Fruit fly (Drosophila melanogaster) whole organism, embryonic: ENCODE results near the gene CG31139.

Source experiments
- Adf1 ChIP-seq: fragments of 200-800 bp; sonication (Bioruptor generic); IDR thresholded peaks from 2 replicates; pipeline ENCODE4 v1.3.6; 2022; ENCODE audit warnings: missing biosample characterization, missing genetic modification characterization
- Asciz ChIP-seq: fragments of 200-800 bp; sonication (Bioruptor generic); optimal IDR thresholded peaks from 2 replicates; lab custom pipeline; 2017; ENCODE audit warnings: missing biosample characterization, mild to moderate bottlenecking, missing genetic modification characterization, missing genetic modification reagents
- B-H1 ChIP-seq: fragments of 200-800 bp; sonication (Bioruptor generic); IDR thresholded peaks from 3 replicates; pipeline ENCODE4 v1.3.6; 2022; ENCODE audit warnings: missing biosample characterization, missing genetic modification characterization
- Bdp1 ChIP-seq: fragments of 200-800 bp; sonication (Bioruptor generic); optimal IDR thresholded peaks from 3 replicates; lab custom pipeline; 2016; ENCODE audit warnings: missing biosample characterization, missing genetic modification characterization
- Bgb ChIP-seq: fragments of 200-800 bp; sonication (Bioruptor generic); IDR thresholded peaks from 2 replicates; pipeline ENCODE4 v1.3.6; 2022; ENCODE audit warnings: missing biosample characterization, missing genetic modification characterization; ENCODE audit not compliant: partially characterized antibody
- CG10431 ChIP-seq: fragments of 200-800 bp; sonication (Bioruptor generic); optimal IDR thresholded peaks from 3 replicates; lab custom pipeline; 2018; ENCODE audit warnings: missing biosample characterization, mild to moderate bottlenecking, missing genetic modification characterization
- CG11723 ChIP-seq: fragments of 200-800 bp; sonication (Bioruptor generic); optimal IDR thresholded peaks from 2 replicates; lab custom pipeline; 2017; ENCODE audit warnings: missing biosample characterization, mild to moderate bottlenecking, missing genetic modification characterization
- CG12104 ChIP-seq: fragments of 200-800 bp; sonication (Bioruptor generic); optimal IDR thresholded peaks from 3 replicates; lab custom pipeline; 2016; ENCODE audit warnings: missing biosample characterization, missing genetic modification characterization
- CG13624 ChIP-seq: fragments of 200-800 bp; sonication (Bioruptor generic); optimal IDR thresholded peaks from 2 replicates; lab custom pipeline; 2016; ENCODE audit warnings: missing biosample characterization, missing genetic modification characterization
- CG14050 ChIP-seq: fragments of 200-800 bp; sonication (Bioruptor generic); IDR thresholded peaks from 3 replicates; pipeline ENCODE4 v1.3.6; 2022; ENCODE audit warnings: missing biosample characterization, missing genetic modification characterization
- CG17328 ChIP-seq: fragments of 200-800 bp; sonication (Bioruptor generic); IDR thresholded peaks from 2 replicates; pipeline ENCODE4 v1.3.6; 2022; ENCODE audit warnings: missing biosample characterization, missing genetic modification characterization
- CG34224 ChIP-seq: fragments of 200-800 bp; sonication (Bioruptor generic); IDR thresholded peaks from 3 replicates; pipeline ENCODE4 v1.3.6; 2022; ENCODE audit warnings: missing biosample characterization, missing genetic modification characterization; ENCODE audit not compliant: partially characterized antibody
- CG4360 ChIP-seq: fragments of 200-800 bp; sonication (Bioruptor generic); IDR thresholded peaks from 2 replicates; pipeline ENCODE4 v1.3.6; 2022; ENCODE audit warnings: missing biosample characterization, missing genetic modification characterization
- CG4404 ChIP-seq: fragments of 200-800 bp; sonication (Bioruptor generic); IDR thresholded peaks from 2 replicates; pipeline ENCODE4 v1.3.6; 2022; ENCODE audit warnings: missing biosample characterization, missing genetic modification characterization
- CG7372 ChIP-seq: fragments of 200-800 bp; sonication (Bioruptor generic); IDR thresholded peaks from 2 replicates; pipeline ENCODE4 v1.3.6; 2022; ENCODE audit warnings: missing biosample characterization, missing genetic modification characterization
- CG8359 ChIP-seq: fragments of 200-800 bp; sonication (Bioruptor generic); optimal IDR thresholded peaks from 2 replicates; lab custom pipeline; 2017; ENCODE audit warnings: missing biosample characterization, mild to moderate bottlenecking, missing genetic modification characterization, borderline replicate concordance
- CoRest ChIP-seq: fragments of 200-800 bp; sonication (Bioruptor generic); optimal IDR thresholded peaks from 3 replicates; lab custom pipeline; 2018; ENCODE audit warnings: missing biosample characterization, mild to moderate bottlenecking, missing genetic modification characterization, moderate library complexity
- D ChIP-seq, 2 experiments: fragments of 200-800 bp in 1 of 2; fragments of >200 bp in 1 of 2; sonication (Bioruptor generic) in 1 of 2; optimal IDR thresholded peaks; 2 replicates in 1 of 2; 3 replicates in 1 of 2; lab custom pipeline; 2017; ENCODE audit warnings: mild to moderate bottlenecking in 1 of 2, missing biosample characterization in 1 of 2, missing genetic modification characterization in 1 of 2, missing genetic modification reagents in 1 of 2
- Drgx ChIP-seq: fragments of 200-800 bp; sonication (Bioruptor generic); IDR thresholded peaks from 2 replicates; pipeline ENCODE4 v1.3.6; 2022; ENCODE audit warnings: missing biosample characterization, missing genetic modification characterization
- E2f1 ChIP-seq: fragments of 200-800 bp; sonication (Bioruptor generic); IDR thresholded peaks from 2 replicates; pipeline ENCODE4 v1.3.6; 2022; ENCODE audit warnings: missing biosample characterization, missing genetic modification characterization
- H15 ChIP-seq: fragments of 200-800 bp; sonication (Bioruptor generic); IDR thresholded peaks from 3 replicates; pipeline ENCODE4 v1.3.6; 2022; ENCODE audit warnings: missing biosample characterization, missing genetic modification characterization
- Hmr ChIP-seq: fragments of 200-800 bp; sonication (Bioruptor generic); optimal IDR thresholded peaks from 3 replicates; lab custom pipeline; 2017; ENCODE audit warnings: mild to moderate bottlenecking, missing biosample characterization, missing genetic modification reagents, missing genetic modification characterization
- MESR4 ChIP-seq: fragments of 200-800 bp; sonication (Bioruptor generic); optimal IDR thresholded peaks from 2 replicates; lab custom pipeline; 2018; ENCODE audit warnings: missing biosample characterization, mild to moderate bottlenecking, missing genetic modification characterization, moderate library complexity
- NC2α ChIP-seq: fragments of 200-800 bp; sonication (Bioruptor generic); optimal IDR thresholded peaks from 2 replicates; lab custom pipeline; 2016; ENCODE audit warnings: missing biosample characterization, missing genetic modification characterization
- NC2β ChIP-seq: fragments of 200-800 bp; sonication (Bioruptor generic); optimal IDR thresholded peaks from 2 replicates; lab custom pipeline; 2016; ENCODE audit warnings: missing biosample characterization, missing genetic modification characterization
- Nf-YC ChIP-seq: fragments of 200-800 bp; optimal IDR thresholded peaks from 3 replicates; lab custom pipeline; 2019; ENCODE audit warnings: missing biosample characterization, mild to moderate bottlenecking, missing genetic modification characterization, moderate library complexity
- Optix ChIP-seq: fragments of 200-800 bp; sonication (Bioruptor generic); IDR thresholded peaks from 3 replicates; pipeline ENCODE4 v1.3.6; 2022; ENCODE audit warnings: missing biosample characterization, missing genetic modification characterization
- Rfx ChIP-seq: fragments of 200-800 bp; sonication (Bioruptor generic); IDR thresholded peaks from 2 replicates; pipeline ENCODE4 v1.3.6; 2022; ENCODE audit warnings: missing biosample characterization, missing genetic modification characterization
- Sry-β ChIP-seq: fragments of 200-800 bp; sonication (Bioruptor generic); optimal IDR thresholded peaks from 2 replicates; lab custom pipeline; 2018; ENCODE audit warnings: missing biosample characterization, mild to moderate bottlenecking, missing genetic modification characterization, moderate library complexity
- Sry-δ ChIP-seq: fragments of 200-800 bp; sonication (Bioruptor generic); optimal IDR thresholded peaks from 2 replicates; lab custom pipeline; 2016; ENCODE audit warnings: missing biosample characterization, missing genetic modification characterization
- Stat92E ChIP-seq, 3 experiments: fragments of >200 bp in 2 of 3; fragments of 200-800 bp in 1 of 3; sonication (Bioruptor generic) in 1 of 3; optimal IDR thresholded peaks; 2 replicates each; lab custom pipeline; 2017 to 2019; ENCODE audit warnings: missing biosample characterization in 3 of 3, missing genetic modification characterization in 3 of 3, mild to moderate bottlenecking in 1 of 3, moderate library complexity in 1 of 3
- bowl ChIP-seq: fragments of 200-800 bp; sonication (Bioruptor generic); IDR thresholded peaks from 2 replicates; pipeline ENCODE4 v1.3.6; 2022; ENCODE audit warnings: missing biosample characterization, missing genetic modification characterization
- br ChIP-seq: fragments of >200 bp; optimal IDR thresholded peaks from 2 replicates; lab custom pipeline; 2017
- ci ChIP-seq: fragments of 200-800 bp; sonication (Bioruptor generic); IDR thresholded peaks from 3 replicates; pipeline ENCODE4 v1.3.6; 2022; ENCODE audit warnings: missing biosample characterization, missing genetic modification characterization
- da ChIP-seq: fragments of 200-800 bp; sonication (Bioruptor generic); optimal IDR thresholded peaks from 2 replicates; lab custom pipeline; 2016; ENCODE audit warnings: missing biosample characterization, missing genetic modification characterization
- dmrt99B ChIP-seq: fragments of 200-800 bp; sonication (Bioruptor generic); optimal IDR thresholded peaks from 2 replicates; lab custom pipeline; 2018; ENCODE audit warnings: missing biosample characterization, mild to moderate bottlenecking, missing genetic modification characterization, moderate library complexity
- gem ChIP-seq: fragments of 200-800 bp; sonication (Bioruptor generic); optimal IDR thresholded peaks from 2 replicates; lab custom pipeline; 2019; ENCODE audit warnings: missing biosample characterization, mild to moderate bottlenecking, missing genetic modification characterization, moderate library complexity
- grau ChIP-seq: fragments of 200-800 bp; optimal IDR thresholded peaks from 3 replicates; lab custom pipeline; 2019; ENCODE audit warnings: missing biosample characterization, mild to moderate bottlenecking, missing genetic modification characterization, moderate library complexity
- gt ChIP-seq: fragments of 200-800 bp; sonication (Bioruptor generic); IDR thresholded peaks from 2 replicates; pipeline ENCODE4 v1.3.6; 2022; ENCODE audit warnings: missing biosample characterization, missing genetic modification characterization
- kah ChIP-seq: fragments of 200-800 bp; sonication (Bioruptor generic); optimal IDR thresholded peaks from 2 replicates; lab custom pipeline; 2018; ENCODE audit warnings: missing biosample characterization, mild to moderate bottlenecking, missing genetic modification characterization
- p53 ChIP-seq: fragments of 200-800 bp; sonication (Bioruptor generic); optimal IDR thresholded peaks from 2 replicates; lab custom pipeline; 2016; ENCODE audit warnings: missing biosample characterization, missing genetic modification characterization
- pfk ChIP-seq: fragments of 200-800 bp; sonication (Bioruptor generic); optimal IDR thresholded peaks from 2 replicates; lab custom pipeline; 2018; ENCODE audit warnings: missing biosample characterization, mild to moderate bottlenecking, missing genetic modification characterization, moderate library complexity
- pita ChIP-seq: fragments of 200-800 bp; sonication (Bioruptor generic); optimal IDR thresholded peaks from 2 replicates; lab custom pipeline; 2017; ENCODE audit warnings: missing biosample characterization, mild to moderate bottlenecking, missing genetic modification characterization
- rib ChIP-seq: fragments of 200-800 bp; sonication (Bioruptor generic); IDR thresholded peaks from 2 replicates; pipeline ENCODE4 v1.3.6; 2022; ENCODE audit warnings: missing biosample characterization, missing genetic modification characterization
- shn ChIP-seq: fragments of 200-800 bp; sonication (Bioruptor generic); optimal IDR thresholded peaks from 3 replicates; lab custom pipeline; 2016; ENCODE audit warnings: missing biosample characterization, missing genetic modification characterization
- sima ChIP-seq: fragments of 200-800 bp; sonication (Bioruptor generic); optimal IDR thresholded peaks from 2 replicates; lab custom pipeline; 2016; ENCODE audit warnings: missing biosample characterization, missing genetic modification characterization
- sr ChIP-seq: fragments of 200-800 bp; sonication (Bioruptor generic); IDR thresholded peaks from 3 replicates; pipeline ENCODE4 v1.3.6; 2022; ENCODE audit warnings: missing biosample characterization, missing genetic modification characterization
- tap ChIP-seq: fragments of 200-800 bp; optimal IDR thresholded peaks from 3 replicates; lab custom pipeline; 2019; ENCODE audit warnings: missing biosample characterization, mild to moderate bottlenecking, missing genetic modification characterization, moderate library complexity
- unpg ChIP-seq: fragments of 200-800 bp; sonication (Bioruptor generic); optimal IDR thresholded peaks from 3 replicates; lab custom pipeline; 2018; ENCODE audit warnings: missing biosample characterization, mild to moderate bottlenecking, missing genetic modification characterization, moderate library complexity
- vfl ChIP-seq: fragments of 200-800 bp; sonication (Bioruptor generic); optimal IDR thresholded peaks from 2 replicates; lab custom pipeline; 2016; ENCODE audit warnings: missing biosample characterization, missing genetic modification characterization
- zfh1 ChIP-seq: fragments of 200-800 bp; sonication (Bioruptor generic); IDR thresholded peaks from 3 replicates; pipeline ENCODE4 v1.3.6; 2022; ENCODE audit warnings: missing biosample characterization, missing genetic modification characterization

The CG31139 gene

DNA sequence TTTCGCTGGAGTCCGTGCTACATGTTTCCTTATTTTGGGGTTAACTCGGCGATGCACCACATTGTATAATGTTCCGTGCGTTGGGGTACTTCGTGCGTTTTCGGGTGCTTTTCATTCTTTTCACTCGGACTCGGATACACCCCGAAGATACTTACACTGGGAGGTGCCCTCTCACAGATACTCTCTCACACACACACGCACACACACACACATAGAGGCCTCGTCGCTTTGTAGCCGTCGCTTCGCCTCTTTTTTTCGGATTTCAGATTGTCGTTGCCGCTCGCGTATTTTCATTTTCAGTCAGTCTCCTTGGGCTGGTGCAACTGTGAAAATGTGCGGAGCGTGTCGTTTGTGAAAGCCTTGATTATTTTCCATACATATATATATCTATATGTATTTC is 32.6 kb upstream of the CG31139 start (continued):
- TF ChIP-seq CG7372 (GFP tag; lab: Robert Waterston, UW) (no peak), Stat92E (GFP tag; optimal IDR thresholded peaks at IDR 0.05; lab: Kevin White, UChicago) (peak in 1 of 3 experiments; percentile 36), unpg (GFP tag; lab: Kevin White, UChicago) (no peak), Sry-δ (GFP tag; lab: Kevin White, UChicago) (no peak), br (lab: Kevin White, UChicago) (no peak), Adf1 (peak; percentile 61; the same call in 1 of the 2 replicates), gt (GFP tag; lab: Robert Waterston, UW) (no peak), grau (tag; lab: Kevin White, UChicago) (no peak), bowl (GFP tag; lab: Robert Waterston, UW) (peak; percentile 58; the same call in 1 of the 2 replicates), kah (GFP tag; lab: Kevin White, UChicago) (peak; percentile 17), da (GFP tag; lab: Kevin White, UChicago) (no peak), Nf-YC (tag; lab: Kevin White, UChicago) (peak; percentile 18), B-H1 (GFP tag; lab: Robert Waterston, UW) (no peak), tap (tag; lab: Kevin White, UChicago) (no peak), Asciz (GFP tag; lab: Kevin White, UChicago) (no peak), ci (peak; percentile 83; the same call in 2 of the 3 replicates), Sry-β (GFP tag; lab: Kevin White, UChicago) (no peak), Bdp1 (GFP tag; lab: Kevin White, UChicago) (no peak), CoRest (tag; lab: Kevin White, UChicago) (no peak), CG4360 (GFP tag; lab: Robert Waterston, UW) (no peak), CG13624 (no peak), NC2α (GFP tag; lab: Kevin White, UChicago) (no peak), Drgx (GFP tag; lab: Robert Waterston, UW) (peak; percentile 80), Rfx (GFP tag; lab: Robert Waterston, UW) (peak; percentile 29; the same call in 1 of the 2 replicates), D (optimal IDR thresholded peaks at IDR 0.05; lab: Kevin White, UChicago) (no peak), D (GFP tag; optimal IDR thresholded peaks at IDR 0.05; lab: Kevin White, UChicago) (no peak), shn (GFP tag; lab: Kevin White, UChicago) (no peak), CG4404 (GFP tag; lab: Robert Waterston, UW) (no peak), sima (no peak), Bgb (GFP tag; lab: Robert Waterston, UW) (no peak; the same call in 1 of the 2 replicates), CG10431 (GFP tag; lab: Kevin White, UChicago) (no peak), sr (no peak), gem (no peak), CG12104 (GFP tag; lab: Kevin White, UChicago) (no peak), vfl (no peak), pita (GFP tag; lab: Kevin White, UChicago) (no peak), H15 (GFP tag; lab: Robert Waterston, UW) (no peak), pfk (GFP tag; lab: Kevin White, UChicago) (no peak), rib (GFP tag; lab: Robert Waterston, UW) (no peak), dmrt99B (tag; lab: Kevin White, UChicago) (no peak), CG11723 (no peak), CG8359 (GFP tag; lab: Kevin White, UChicago) (no peak), CG34224 (0 out of 3 replicates have a peak, but pooled peaks have one; percentile 9), E2f1 (GFP tag; lab: Robert Waterston, UW) (no peak), Optix (GFP tag; lab: Robert Waterston, UW) (no peak; the same call in 2 of the 3 replicates), Hmr (GFP tag; lab: Kevin White, UChicago) (peak; percentile 20), NC2β (GFP tag; lab: Kevin White, UChicago) (no peak), zfh1 (GFP tag; lab: Robert Waterston, UW) (no peak), CG14050 (GFP tag; lab: Robert Waterston, UW) (no peak; the same call in 2 of the 3 replicates), CG17328 (GFP tag; lab: Robert Waterston, UW) (no peak), p53 (GFP tag; lab: Kevin White, UChicago) (no peak), MESR4 (GFP tag; lab: Kevin White, UChicago) (no peak)
